Fruit fly (Drosophila melanogaster) whole organism, pupa: ENCODE results near the gene LManVI.

Experiments used
- CG10348 ChIP-seq: fragments of 200-800 bp; sonication (Bioruptor generic); IDR thresholded peaks from 2 replicates; pipeline ENCODE4 v1.3.6; 2022; ENCODE audit warnings: missing biosample characterization, missing genetic modification characterization
- CG12605 ChIP-seq: fragments of 200-800 bp; sonication (Bioruptor generic); IDR thresholded peaks from 2 replicates; pipeline ENCODE4 v1.3.6; 2022; ENCODE audit warnings: missing biosample characterization, missing genetic modification characterization
- CG13204 ChIP-seq: fragments of 200-800 bp; sonication (Bioruptor generic); optimal IDR thresholded peaks from 2 replicates; lab custom pipeline; 2018; ENCODE audit warnings: missing biosample characterization, mild to moderate bottlenecking, missing genetic modification characterization, moderate library complexity
- CG14655 ChIP-seq: fragments of 200-800 bp; sonication (Bioruptor generic); optimal IDR thresholded peaks from 3 replicates; lab custom pipeline; 2017; ENCODE audit warnings: mild to moderate bottlenecking, missing biosample characterization, missing genetic modification reagents, missing genetic modification characterization
- CG15710 ChIP-seq: fragments of 200-800 bp; sonication (Bioruptor generic); optimal IDR thresholded peaks from 2 replicates; lab custom pipeline; 2018; ENCODE audit warnings: missing biosample characterization, mild to moderate bottlenecking, missing genetic modification characterization, moderate library complexity
- CG17806 ChIP-seq: fragments of 200-800 bp; sonication (Bioruptor generic); optimal IDR thresholded peaks from 2 replicates; lab custom pipeline; 2018; ENCODE audit warnings: missing biosample characterization, mild to moderate bottlenecking, missing genetic modification characterization, moderate library complexity
- CG32121 ChIP-seq: fragments of 200-800 bp; sonication (Bioruptor generic); IDR thresholded peaks from 2 replicates; pipeline ENCODE4 v1.3.6; 2022; ENCODE audit warnings: missing biosample characterization, missing genetic modification characterization
- CG34367 ChIP-seq: fragments of 200-800 bp; sonication (Bioruptor generic); optimal IDR thresholded peaks from 2 replicates; lab custom pipeline; 2018; ENCODE audit warnings: missing biosample characterization, mild to moderate bottlenecking, missing genetic modification characterization
- CG4496 ChIP-seq: fragments of 200-800 bp; sonication (Bioruptor generic); IDR thresholded peaks from 3 replicates; pipeline ENCODE4 v1.3.6; 2022; ENCODE audit warnings: missing biosample characterization, missing genetic modification characterization
- CG8159 ChIP-seq: fragments of 200-800 bp; sonication (Bioruptor generic); optimal IDR thresholded peaks from 3 replicates; lab custom pipeline; 2018; ENCODE audit warnings: missing biosample characterization, mild to moderate bottlenecking, missing genetic modification characterization, moderate library complexity
- CG8301 ChIP-seq: fragments of 200-800 bp; sonication (Bioruptor generic); optimal IDR thresholded peaks from 2 replicates; lab custom pipeline; 2018; ENCODE audit warnings: missing biosample characterization, mild to moderate bottlenecking, missing genetic modification characterization
- CG9948 ChIP-seq: fragments of 200-800 bp; sonication (Bioruptor generic); optimal IDR thresholded peaks from 2 replicates; lab custom pipeline; 2018; ENCODE audit warnings: missing biosample characterization, mild to moderate bottlenecking, missing genetic modification characterization, moderate library complexity
- D1 ChIP-seq: fragments of 200-800 bp; sonication (Bioruptor generic); optimal IDR thresholded peaks from 2 replicates; lab custom pipeline; 2018; ENCODE audit warnings: missing biosample characterization, mild to moderate bottlenecking, missing genetic modification characterization, moderate library complexity
- EcR ChIP-seq: fragments of 200-800 bp; sonication (Bioruptor generic); optimal IDR thresholded peaks from 3 replicates; lab custom pipeline; 2019; ENCODE audit warnings: missing biosample characterization, missing genetic modification characterization, mild to moderate bottlenecking, moderate library complexity, missing genetic modification reagents
- Ets98B ChIP-seq: fragments of 200-800 bp; sonication (Bioruptor generic); IDR thresholded peaks from 2 replicates; pipeline ENCODE4 v1.3.6; 2022; ENCODE audit warnings: missing biosample characterization, missing genetic modification characterization
- Pif1A ChIP-seq: fragments of 200-800 bp; sonication (Bioruptor generic); optimal IDR thresholded peaks from 3 replicates; lab custom pipeline; 2016; ENCODE audit warnings: missing biosample characterization, missing genetic modification characterization
- Pif1B ChIP-seq: fragments of 200-800 bp; sonication (Bioruptor generic); optimal IDR thresholded peaks from 3 replicates; lab custom pipeline; 2016; ENCODE audit warnings: missing biosample characterization, missing genetic modification characterization
- Snoo ChIP-seq: fragments of 200-800 bp; sonication (Bioruptor generic); optimal IDR thresholded peaks from 3 replicates; lab custom pipeline; 2017; ENCODE audit warnings: missing biosample characterization, mild to moderate bottlenecking, missing genetic modification characterization, inconsistent platforms
- fd96Ca ChIP-seq: fragments of 200-800 bp; sonication (Bioruptor generic); IDR thresholded peaks from 3 replicates; pipeline ENCODE4 v1.3.6; 2022; ENCODE audit warnings: missing biosample characterization, missing genetic modification characterization
- gl ChIP-seq: fragments of 200-800 bp; sonication (Bioruptor generic); optimal IDR thresholded peaks from 2 replicates; lab custom pipeline; 2018; ENCODE audit warnings: missing biosample characterization, mild to moderate bottlenecking, missing genetic modification characterization
- rn ChIP-seq: fragments of 200-800 bp; sonication (Bioruptor generic); IDR thresholded peaks from 2 replicates; pipeline ENCODE4 v1.3.6; 2022; ENCODE audit warnings: missing biosample characterization, missing genetic modification characterization

The LManVI gene

dm6 chr2L:8804128-8804527 is 23.1 kb upstream of the LManVI start:
- TF ChIP-seq CG17806, result no peak
- no peak for TF ChIP-seq rn
- TF ChIP-seq CG10348 (GFP tag; lab: Robert Waterston, UW), result no peak
- no peak for TF ChIP-seq CG14655

dm6 chr2L:8799009-8799408 is 18.0 kb upstream of the LManVI start:
- TF ChIP-seq CG8301, result no peak
- TF ChIP-seq CG14655, result no peak
- no peak for TF ChIP-seq gl (tag; lab: Kevin White, UChicago)
- no peak for TF ChIP-seq CG13204 (GFP tag; lab: Kevin White, UChicago)
- no peak for TF ChIP-seq Ets98B (GFP tag; lab: Robert Waterston, UW)
- no peak for TF ChIP-seq CG10348 (GFP tag; lab: Robert Waterston, UW)
- no peak for TF ChIP-seq CG32121 (GFP tag; lab: Robert Waterston, UW)
- TF ChIP-seq CG17806, result no peak
- TF ChIP-seq rn, result no peak
- no peak for TF ChIP-seq fd96Ca (GFP tag; lab: Robert Waterston, UW)
- TF ChIP-seq Snoo, result no peak

dm6 chr2L:8794151-8794550 is 13.1 kb upstream of the LManVI start:
- TF ChIP-seq CG32121 (GFP tag; lab: Robert Waterston, UW), result no peak
- TF ChIP-seq Snoo, result no peak
- TF ChIP-seq rn, result no peak
- no peak for TF ChIP-seq Pif1A
- TF ChIP-seq CG10348 (GFP tag; lab: Robert Waterston, UW), result no peak
- TF ChIP-seq CG8159 (tag; lab: Kevin White, UChicago), result no peak
- no peak for TF ChIP-seq CG4496 (GFP tag; lab: Robert Waterston, UW)
- TF ChIP-seq gl (tag; lab: Kevin White, UChicago), result no peak
- no peak for TF ChIP-seq CG8301
- no peak for TF ChIP-seq Pif1B (GFP tag; lab: Kevin White, UChicago)
- no peak for TF ChIP-seq D1
- no peak for TF ChIP-seq CG15710 (tag; lab: Kevin White, UChicago)
- TF ChIP-seq CG14655, result no peak
- TF ChIP-seq EcR (GFP tag; lab: Kevin White, UChicago), result no peak
- no peak for TF ChIP-seq CG17806
- TF ChIP-seq CG12605 (GFP tag; lab: Robert Waterston, UW), result no peak
- no peak for TF ChIP-seq Ets98B (GFP tag; lab: Robert Waterston, UW)
- no peak for TF ChIP-seq CG34367 (tag; lab: Kevin White, UChicago)
- TF ChIP-seq fd96Ca (GFP tag; lab: Robert Waterston, UW), result no peak

DNA sequence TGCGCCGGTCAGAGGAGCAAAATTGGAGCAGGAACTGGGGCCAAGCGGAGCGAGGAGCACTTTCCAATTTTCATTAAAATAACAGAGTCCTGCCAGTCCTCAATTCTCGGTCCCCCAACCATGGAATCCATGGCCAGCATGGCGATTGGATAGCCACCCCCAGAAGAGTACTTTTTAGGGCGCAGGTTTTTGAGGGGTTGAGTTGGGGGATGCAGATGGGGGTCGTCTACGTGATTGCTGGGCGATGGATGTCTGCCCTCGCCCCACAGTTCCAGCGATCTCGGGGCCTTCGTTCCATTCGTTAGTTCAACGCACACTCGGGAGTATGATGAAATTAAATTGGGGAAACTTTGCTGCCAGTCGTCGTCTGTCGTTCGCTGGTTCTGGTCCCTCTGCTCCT is 10.7 kb upstream of the LManVI start:
- TF ChIP-seq CG13204 (GFP tag; lab: Kevin White, UChicago), result no peak
- TF ChIP-seq CG32121 (GFP tag; lab: Robert Waterston, UW), result no peak
- TF ChIP-seq CG8159 (tag; lab: Kevin White, UChicago), result no peak
- TF ChIP-seq EcR (GFP tag; lab: Kevin White, UChicago), result no peak
- no peak for TF ChIP-seq CG15710 (tag; lab: Kevin White, UChicago)
- no peak for TF ChIP-seq Pif1B (GFP tag; lab: Kevin White, UChicago)
- no peak for TF ChIP-seq CG17806
- no peak for TF ChIP-seq Pif1A

DNA sequence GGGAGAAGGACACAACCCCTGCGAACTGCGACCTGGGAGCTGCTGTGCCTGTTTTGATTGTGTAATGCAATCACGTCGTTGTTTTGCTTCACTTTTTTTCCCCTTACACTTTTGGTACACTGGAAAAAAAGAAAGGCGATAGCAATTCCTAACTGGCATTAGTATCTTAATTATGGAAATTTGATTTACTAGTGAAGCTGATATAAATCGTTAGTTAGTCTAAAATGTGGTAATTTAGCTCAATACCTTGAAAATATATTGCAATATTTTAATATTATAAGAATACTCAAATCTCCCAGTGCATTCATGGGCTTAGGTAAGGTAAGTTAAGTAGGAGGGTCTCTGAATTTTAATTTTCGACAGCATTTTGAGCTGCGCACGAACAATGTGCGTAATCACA is 6.5 kb upstream of the LManVI start:
- TF ChIP-seq Snoo (no peak), Ets98B (GFP tag; lab: Robert Waterston, UW) (no peak), EcR (GFP tag; lab: Kevin White, UChicago) (no peak), CG34367 (tag; lab: Kevin White, UChicago) (no peak), gl (tag; lab: Kevin White, UChicago) (no peak), CG14655 (no peak), Pif1A (no peak), D1 (no peak), Pif1B (GFP tag; lab: Kevin White, UChicago) (no peak), CG9948 (no peak), CG4496 (GFP tag; lab: Robert Waterston, UW) (no peak), CG8301 (no peak), CG13204 (GFP tag; lab: Kevin White, UChicago) (no peak), CG12605 (GFP tag; lab: Robert Waterston, UW) (no peak), fd96Ca (GFP tag; lab: Robert Waterston, UW) (no peak), CG15710 (tag; lab: Kevin White, UChicago) (no peak)
- TF ChIP-seq, all 21 proteins: peak for 0

DNA sequence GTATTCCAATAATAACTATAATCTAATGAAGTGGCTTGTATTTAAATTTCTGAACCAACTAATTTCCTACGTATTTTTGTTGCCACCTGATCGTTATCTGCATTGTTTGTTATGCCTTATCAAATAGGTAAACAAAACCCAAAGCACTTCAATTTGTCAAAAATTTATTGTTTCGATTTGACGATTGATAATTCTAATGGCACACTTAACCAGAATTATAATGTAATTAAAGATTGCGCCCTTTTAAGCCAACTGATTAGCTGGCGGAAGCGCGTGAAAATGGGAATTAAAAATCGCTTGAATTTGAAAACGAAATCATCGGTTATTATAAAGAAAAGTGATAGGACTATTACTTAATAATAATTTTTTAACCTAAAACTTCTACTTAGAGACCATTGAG is 3.7 kb upstream of the LManVI start:
- TF ChIP-seq Pif1B (GFP tag; lab: Kevin White, UChicago), result no peak
- TF ChIP-seq CG12605 (GFP tag; lab: Robert Waterston, UW), result no peak
- no peak for TF ChIP-seq CG4496 (GFP tag; lab: Robert Waterston, UW)
- TF ChIP-seq Snoo, result no peak
- no peak for TF ChIP-seq Ets98B (GFP tag; lab: Robert Waterston, UW)
- no peak for TF ChIP-seq rn
- no peak for TF ChIP-seq CG17806
- no peak for TF ChIP-seq CG13204 (GFP tag; lab: Kevin White, UChicago)
- no peak for TF ChIP-seq EcR (GFP tag; lab: Kevin White, UChicago)

dm6 chr2L:8782400-8782799 is 1.3 kb upstream of the LManVI start, which contains the start of gene CG42710:
Gene CG42710 (minus strand): TSS chr2L:8782500.
- TF ChIP-seq D1 (no peak), gl (tag; lab: Kevin White, UChicago) (no peak), CG12605 (GFP tag; lab: Robert Waterston, UW) (no peak), CG8301 (no peak), CG14655 (no peak), CG4496 (GFP tag; lab: Robert Waterston, UW) (no peak), CG10348 (GFP tag; lab: Robert Waterston, UW) (no peak), CG13204 (GFP tag; lab: Kevin White, UChicago) (no peak), Pif1A (no peak), Ets98B (GFP tag; lab: Robert Waterston, UW) (no peak), rn (no peak), CG17806 (no peak)
- TF ChIP-seq, all 21 proteins: peak for 0
